Worm (Caenorhabditis elegans) whole organism, L2 larva: ENCODE measurements around the gene bca-2.

Source experiments
- R02D3.7 ChIP-seq: fragments of 150-350 bp; optimal IDR thresholded peaks from 2 replicates; lab custom pipeline; 2014; ENCODE audit warnings: missing biosample characterization, missing genetic modification characterization
- ama-1 ChIP-seq: fragments of 150-350 bp; optimal IDR thresholded peaks from 2 replicates; lab custom pipeline; 2018; ENCODE audit warnings: inconsistent platforms
- blmp-1 ChIP-seq: sonication (generic microtip); optimal IDR thresholded peaks from 2 replicates; lab custom pipeline; 2017; ENCODE audit warnings: missing genetic modification characterization, mild to moderate bottlenecking, missing compliant biosample characterization, antibody characterized with exemption, moderate library complexity; ENCODE audit not compliant: insufficient read depth
- ceh-82 ChIP-seq: fragments of 150-350 bp; optimal IDR thresholded peaks from 2 replicates; lab custom pipeline; 2014; ENCODE audit warnings: missing biosample characterization, missing genetic modification characterization
- elt-1 ChIP-seq: fragments of 150-350 bp; optimal IDR thresholded peaks from 2 replicates; lab custom pipeline; 2014; ENCODE audit warnings: missing biosample characterization, missing genetic modification characterization
- lin-13 ChIP-seq: fragments of 150-350 bp; optimal IDR thresholded peaks from 2 replicates; lab custom pipeline; 2014; ENCODE audit warnings: missing biosample characterization, missing genetic modification reagents, missing genetic modification characterization
- nhr-12 ChIP-seq: fragments of 150-350 bp; optimal IDR thresholded peaks from 2 replicates; lab custom pipeline; 2014; ENCODE audit warnings: missing biosample characterization, missing genetic modification characterization
- nhr-21 ChIP-seq: fragments of 150-350 bp; optimal IDR thresholded peaks from 2 replicates; lab custom pipeline; 2014; ENCODE audit warnings: missing biosample characterization, missing genetic modification characterization
- nhr-237 ChIP-seq: fragments of 150-350 bp; optimal IDR thresholded peaks from 2 replicates; lab custom pipeline; 2014; ENCODE audit warnings: missing biosample characterization, missing genetic modification characterization
- nhr-6 ChIP-seq: fragments of 150-350 bp; optimal IDR thresholded peaks from 2 replicates; lab custom pipeline; 2014; ENCODE audit warnings: missing biosample characterization, missing genetic modification characterization
- nhr-77 ChIP-seq: fragments of 150-350 bp; optimal IDR thresholded peaks from 2 replicates; lab custom pipeline; 2014; ENCODE audit warnings: missing biosample characterization, missing genetic modification characterization
- sma-3 ChIP-seq: sonication (generic microtip); optimal IDR thresholded peaks from 2 replicates; lab custom pipeline; 2016; ENCODE audit warnings: missing genetic modification reagents, missing genetic modification characterization, missing compliant biosample characterization
- unc-39 ChIP-seq: fragments of 150-350 bp; optimal IDR thresholded peaks from 2 replicates; lab custom pipeline; 2014; ENCODE audit warnings: missing biosample characterization, missing genetic modification characterization
- unc-62 ChIP-seq: fragments of 150-350 bp; optimal IDR thresholded peaks from 2 replicates; lab custom pipeline; 2014; ENCODE audit warnings: missing biosample characterization, missing genetic modification reagents, missing genetic modification characterization

DNA sequence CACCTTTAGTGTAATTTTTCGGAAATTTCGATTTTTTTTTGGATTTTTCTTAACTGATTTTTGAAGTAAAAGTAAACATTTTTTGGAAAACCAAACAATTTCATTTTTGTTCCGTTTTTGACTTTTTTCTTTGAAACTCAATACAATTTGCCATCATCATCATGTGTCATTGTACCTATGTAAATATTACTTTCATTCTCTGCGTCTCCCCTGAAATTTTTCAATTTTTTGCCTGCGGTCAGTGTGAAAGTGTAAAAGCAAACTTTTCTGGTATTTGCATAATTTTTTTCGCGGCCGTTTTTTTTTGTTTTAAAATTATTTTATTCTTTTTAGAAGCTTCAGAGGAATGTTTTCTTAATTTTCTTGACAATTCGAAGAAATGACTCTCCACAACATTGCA, 6.3 kb downstream of the bca-2 start, which contains the start of gene Y116A8C.29:
- TF ChIP-seq nhr-6 (no peak), R02D3.7 (tag; lab: Kevin White, UChicago) (no peak), unc-39 (tag; lab: Kevin White, UChicago) (no peak), elt-1 (no peak), nhr-77 (tag; lab: Kevin White, UChicago) (no peak), nhr-237 (tag; lab: Kevin White, UChicago) (no peak), nhr-12 (tag; lab: Kevin White, UChicago) (no peak), unc-62 (GFP tag; lab: Kevin White, UChicago) (no peak), nhr-21 (tag; lab: Kevin White, UChicago) (no peak), ceh-82 (no peak), lin-13 (no peak), sma-3 (GFP tag; lab: Kevin White, UChicago) (no peak), blmp-1 (tag; lab: Kevin White, UChicago) (no peak), ama-1 (lab: Kevin White, UChicago) (no peak)
